Fruit fly (Drosophila melanogaster) whole organism, embryonic: ENCODE data around the gene CG11726.

Source experiments
- Antp ChIP-seq: fragments of 200-800 bp; sonication (Bioruptor generic); optimal IDR thresholded peaks from 3 replicates; lab custom pipeline; 2016; ENCODE audit warnings: missing biosample characterization, missing genetic modification characterization
- BEAF-32 ChIP-seq: fragments of 200-800 bp; sonication (Bioruptor generic); optimal IDR thresholded peaks from 3 replicates; lab custom pipeline; 2017; ENCODE audit warnings: missing biosample characterization, missing genetic modification characterization, mild to moderate bottlenecking, moderate library complexity, missing genetic modification reagents
- CG10147 ChIP-seq: fragments of 200-800 bp; sonication (Bioruptor generic); optimal IDR thresholded peaks from 2 replicates; lab custom pipeline; 2019; ENCODE audit warnings: missing biosample characterization, mild to moderate bottlenecking, missing genetic modification characterization, moderate library complexity
- CG1024 ChIP-seq: fragments of 200-800 bp; sonication (Bioruptor generic); IDR thresholded peaks from 2 replicates; pipeline ENCODE4 v1.3.6; 2022; ENCODE audit warnings: missing biosample characterization, missing genetic modification characterization
- CG10431 ChIP-seq: fragments of 200-800 bp; sonication (Bioruptor generic); optimal IDR thresholded peaks from 3 replicates; lab custom pipeline; 2018; ENCODE audit warnings: missing biosample characterization, mild to moderate bottlenecking, missing genetic modification characterization
- CG12236 ChIP-seq: fragments of 200-800 bp; sonication (Bioruptor generic); optimal IDR thresholded peaks from 2 replicates; lab custom pipeline; 2016; ENCODE audit warnings: missing biosample characterization, missing genetic modification characterization
- CG12659 ChIP-seq: fragments of 200-800 bp; sonication (Bioruptor generic); optimal IDR thresholded peaks from 3 replicates; lab custom pipeline; 2017; ENCODE audit warnings: mild to moderate bottlenecking, missing biosample characterization, missing genetic modification reagents, missing genetic modification characterization
- CG13424 ChIP-seq: fragments of 200-800 bp; sonication (Bioruptor generic); optimal IDR thresholded peaks from 2 replicates; lab custom pipeline; 2019; ENCODE audit warnings: missing biosample characterization, mild to moderate bottlenecking, missing genetic modification characterization, moderate library complexity
- CG14014 ChIP-seq: fragments of 200-800 bp; sonication (Bioruptor generic); IDR thresholded peaks from 2 replicates; pipeline ENCODE4 v1.3.6; 2022; ENCODE audit warnings: missing biosample characterization, missing genetic modification characterization
- CG1647 ChIP-seq: fragments of 200-800 bp; sonication (Bioruptor generic); optimal IDR thresholded peaks from 3 replicates; lab custom pipeline; 2016; ENCODE audit warnings: missing biosample characterization, missing genetic modification characterization
- CG16815 ChIP-seq: fragments of 200-800 bp; sonication (Bioruptor generic); optimal IDR thresholded peaks from 3 replicates; lab custom pipeline; 2017; ENCODE audit warnings: missing biosample characterization, mild to moderate bottlenecking, missing genetic modification characterization
- CG17385 ChIP-seq: fragments of 200-800 bp; sonication (Bioruptor generic); optimal IDR thresholded peaks from 3 replicates; lab custom pipeline; 2018; ENCODE audit warnings: missing biosample characterization, mild to moderate bottlenecking, missing genetic modification characterization
- CG17612 ChIP-seq: fragments of 200-800 bp; sonication (Bioruptor generic); IDR thresholded peaks from 2 replicates; pipeline ENCODE4 v1.3.6; 2022; ENCODE audit warnings: missing biosample characterization, missing genetic modification characterization
- CG17802 ChIP-seq: fragments of 200-800 bp; sonication (Bioruptor generic); optimal IDR thresholded peaks from 2 replicates; lab custom pipeline; 2018; ENCODE audit warnings: missing biosample characterization, mild to moderate bottlenecking, missing genetic modification characterization, moderate library complexity
- CG2202 ChIP-seq: fragments of 200-800 bp; sonication (Bioruptor generic); optimal IDR thresholded peaks from 2 replicates; lab custom pipeline; 2018; ENCODE audit warnings: missing biosample characterization, mild to moderate bottlenecking, missing genetic modification characterization
- CG2678 ChIP-seq: fragments of 200-800 bp; sonication (Bioruptor generic); optimal IDR thresholded peaks from 3 replicates; lab custom pipeline; 2019; ENCODE audit warnings: missing biosample characterization, mild to moderate bottlenecking, missing genetic modification characterization, moderate library complexity
- CG2889 ChIP-seq: fragments of 200-800 bp; sonication (Bioruptor generic); IDR thresholded peaks from 3 replicates; pipeline ENCODE4 v1.3.6; 2022; ENCODE audit warnings: missing biosample characterization, missing genetic modification characterization
- CG30431 ChIP-seq: fragments of 200-800 bp; sonication (Bioruptor generic); optimal IDR thresholded peaks from 2 replicates; lab custom pipeline; 2017; ENCODE audit warnings: missing biosample characterization, missing genetic modification characterization
- CG42726 ChIP-seq: fragments of 200-800 bp; sonication (Bioruptor generic); IDR thresholded peaks from 2 replicates; pipeline ENCODE4 v1.3.6; 2022; ENCODE audit warnings: missing biosample characterization, missing genetic modification characterization; ENCODE audit not compliant: partially characterized antibody
- CG4820 ChIP-seq: fragments of 200-800 bp; sonication (Bioruptor generic); optimal IDR thresholded peaks from 3 replicates; lab custom pipeline; 2016; ENCODE audit warnings: missing biosample characterization, missing genetic modification characterization
- CG5180 ChIP-seq: fragments of 200-800 bp; sonication (Bioruptor generic); optimal IDR thresholded peaks from 3 replicates; lab custom pipeline; 2017; ENCODE audit warnings: missing biosample characterization, missing genetic modification characterization, mild to moderate bottlenecking, moderate library complexity, missing genetic modification reagents
- CG6813 ChIP-seq: fragments of 200-800 bp; sonication (Bioruptor generic); optimal IDR thresholded peaks from 2 replicates; lab custom pipeline; 2017; ENCODE audit warnings: missing biosample characterization, missing genetic modification characterization, mild to moderate bottlenecking, moderate library complexity, missing genetic modification reagents
- CG9437 ChIP-seq: fragments of 200-800 bp; sonication (Bioruptor generic); optimal IDR thresholded peaks from 2 replicates; lab custom pipeline; 2018; ENCODE audit warnings: missing biosample characterization, mild to moderate bottlenecking, missing genetic modification characterization
- CG9727 ChIP-seq: fragments of 200-800 bp; sonication (Bioruptor generic); optimal IDR thresholded peaks from 3 replicates; lab custom pipeline; 2017; ENCODE audit warnings: missing biosample characterization, mild to moderate bottlenecking, missing genetic modification characterization
- CG9932 ChIP-seq: fragments of 200-800 bp; sonication (Bioruptor generic); IDR thresholded peaks from 2 replicates; pipeline ENCODE4 v1.3.6; 2022; ENCODE audit warnings: missing biosample characterization, missing genetic modification characterization
- CHES-1-like ChIP-seq: fragments of 200-800 bp; sonication (Bioruptor generic); optimal IDR thresholded peaks from 2 replicates; lab custom pipeline; 2016; ENCODE audit warnings: missing biosample characterization, missing genetic modification characterization
- Dip2 ChIP-seq: fragments of 200-800 bp; sonication (Bioruptor generic); IDR thresholded peaks from 2 replicates; pipeline ENCODE4 v1.3.6; 2022; ENCODE audit warnings: missing biosample characterization, missing genetic modification characterization
- E2f2 ChIP-seq: fragments of 200-800 bp; sonication (Bioruptor generic); IDR thresholded peaks from 2 replicates; pipeline ENCODE4 v1.3.6; 2022; ENCODE audit warnings: missing biosample characterization, missing genetic modification characterization
- Elba2 ChIP-seq: fragments of 200-800 bp; sonication (Bioruptor generic); optimal IDR thresholded peaks from 3 replicates; lab custom pipeline; 2016; ENCODE audit warnings: missing biosample characterization, missing genetic modification characterization
- Ets65A ChIP-seq: fragments of 200-800 bp; sonication (Bioruptor generic); peaks from one replicate; lab custom pipeline; 2016; ENCODE audit warnings: missing biosample characterization, missing genetic modification characterization
- Fer3 ChIP-seq: fragments of 200-800 bp; sonication (Bioruptor generic); optimal IDR thresholded peaks from 2 replicates; lab custom pipeline; 2018; ENCODE audit warnings: missing biosample characterization, mild to moderate bottlenecking, missing genetic modification characterization, moderate library complexity
- Hand ChIP-seq: fragments of 200-800 bp; sonication (Bioruptor generic); optimal IDR thresholded peaks from 2 replicates; lab custom pipeline; 2017; ENCODE audit warnings: mild to moderate bottlenecking, missing biosample characterization, missing genetic modification reagents, missing genetic modification characterization
- MBD-R2 ChIP-seq: fragments of 200-800 bp; sonication (Bioruptor generic); IDR thresholded peaks from 2 replicates; pipeline ENCODE4 v1.3.6; 2022; ENCODE audit warnings: missing biosample characterization, missing genetic modification characterization
- NC2β ChIP-seq: fragments of 200-800 bp; sonication (Bioruptor generic); optimal IDR thresholded peaks from 2 replicates; lab custom pipeline; 2016; ENCODE audit warnings: missing biosample characterization, missing genetic modification characterization
- Sin3A ChIP-seq: fragments of >200 bp; optimal IDR thresholded peaks from 2 replicates; lab custom pipeline; 2018
- Tbp ChIP-seq: fragments of >200 bp; optimal IDR thresholded peaks from 2 replicates; lab custom pipeline; 2018; ENCODE audit warnings: missing biosample characterization, missing genetic modification characterization
- ase ChIP-seq: fragments of 200-800 bp; sonication (Bioruptor generic); IDR thresholded peaks from 3 replicates; pipeline ENCODE4 v1.3.6; 2022; ENCODE audit warnings: missing biosample characterization, missing genetic modification characterization
- danr ChIP-seq: fragments of 200-800 bp; sonication (Bioruptor generic); IDR thresholded peaks from 2 replicates; pipeline ENCODE4 v1.3.6; 2022; ENCODE audit warnings: missing biosample characterization, missing genetic modification characterization
- grau ChIP-seq: fragments of 200-800 bp; optimal IDR thresholded peaks from 3 replicates; lab custom pipeline; 2019; ENCODE audit warnings: missing biosample characterization, mild to moderate bottlenecking, missing genetic modification characterization, moderate library complexity
- gt ChIP-seq: fragments of 200-800 bp; sonication (Bioruptor generic); IDR thresholded peaks from 2 replicates; pipeline ENCODE4 v1.3.6; 2022; ENCODE audit warnings: missing biosample characterization, missing genetic modification characterization
- lab ChIP-seq: fragments of 200-800 bp; sonication (Bioruptor generic); optimal IDR thresholded peaks from 3 replicates; lab custom pipeline; 2017; ENCODE audit warnings: missing biosample characterization, missing genetic modification characterization, mild to moderate bottlenecking, moderate library complexity, missing genetic modification reagents
- luna ChIP-seq: fragments of 200-800 bp; sonication (Bioruptor generic); optimal IDR thresholded peaks from 2 replicates; lab custom pipeline; 2016; ENCODE audit warnings: missing biosample characterization, missing genetic modification characterization
- mld ChIP-seq: fragments of 200-800 bp; sonication (Bioruptor generic); IDR thresholded peaks from 3 replicates; pipeline ENCODE4 v1.3.6; 2022; ENCODE audit warnings: missing biosample characterization, missing genetic modification characterization; ENCODE audit not compliant: partially characterized antibody
- p53 ChIP-seq: fragments of 200-800 bp; sonication (Bioruptor generic); optimal IDR thresholded peaks from 2 replicates; lab custom pipeline; 2016; ENCODE audit warnings: missing biosample characterization, missing genetic modification characterization
- pita ChIP-seq: fragments of 200-800 bp; sonication (Bioruptor generic); optimal IDR thresholded peaks from 2 replicates; lab custom pipeline; 2017; ENCODE audit warnings: missing biosample characterization, mild to moderate bottlenecking, missing genetic modification characterization
- sens ChIP-seq: fragments of 200-800 bp; sonication (Bioruptor generic); peaks from one replicate; lab custom pipeline; 2016; ENCODE audit warnings: missing biosample characterization, missing genetic modification characterization
- slp2 ChIP-seq: fragments of 200-800 bp; sonication (Bioruptor generic); optimal IDR thresholded peaks from 2 replicates; lab custom pipeline; 2016; ENCODE audit warnings: missing biosample characterization, missing genetic modification characterization
- tll ChIP-seq, 2 experiments: fragments of 200-800 bp in 1 of 2; fragments of >200 bp in 1 of 2; sonication (Bioruptor generic) in 1 of 2; optimal IDR thresholded peaks; 2 replicates each; lab custom pipeline; 2017 to 2019; ENCODE audit warnings: missing biosample characterization in 2 of 2, missing genetic modification characterization in 2 of 2, mild to moderate bottlenecking in 1 of 2, moderate library complexity in 1 of 2
- unc-4 ChIP-seq: fragments of 200-800 bp; sonication (Bioruptor generic); IDR thresholded peaks from 2 replicates; pipeline ENCODE4 v1.3.6; 2022; ENCODE audit warnings: missing biosample characterization, missing genetic modification characterization; ENCODE audit not compliant: partially characterized antibody
- vfl ChIP-seq: fragments of 200-800 bp; sonication (Bioruptor generic); optimal IDR thresholded peaks from 2 replicates; lab custom pipeline; 2016; ENCODE audit warnings: missing biosample characterization, missing genetic modification characterization
- vvl ChIP-seq: fragments of 200-800 bp; sonication (Bioruptor generic); IDR thresholded peaks from 2 replicates; pipeline ENCODE4 v1.3.6; 2022; ENCODE audit warnings: missing biosample characterization, missing genetic modification characterization

CG11726 gene

DNA sequence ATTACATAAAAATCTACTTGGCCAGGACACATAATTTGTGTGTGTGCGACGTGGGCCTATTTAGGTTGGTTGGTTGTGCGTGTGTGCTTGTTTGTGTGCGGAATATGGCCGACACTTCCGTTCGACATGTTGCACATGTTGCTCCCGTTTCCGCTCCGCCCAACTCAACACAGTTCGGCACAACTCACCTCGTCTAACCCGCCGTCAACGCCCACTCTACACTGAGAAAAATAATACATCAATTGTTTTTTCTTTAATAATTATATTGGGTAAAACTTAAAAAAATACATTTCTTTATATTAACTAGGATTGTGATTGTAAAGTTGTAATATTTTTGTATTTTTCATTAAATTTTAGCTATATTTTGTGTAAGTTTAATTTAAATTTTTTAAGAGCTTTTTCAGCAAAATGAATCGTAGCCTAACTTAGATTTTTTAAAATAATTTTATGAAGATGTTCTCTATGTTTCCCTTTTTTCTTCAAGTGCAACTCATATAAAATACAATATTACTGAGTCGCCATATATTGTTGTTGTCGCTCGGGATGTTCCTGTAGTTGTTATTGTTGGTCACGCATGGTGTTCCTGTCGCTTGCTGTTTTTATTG, 4.1 kb downstream of the CG11726 start (continued):
- no peak for TF ChIP-seq Tbp (GFP tag; lab: Kevin White, UChicago)
- TF ChIP-seq Elba2 (GFP tag; lab: Kevin White, UChicago) = no peak
- no peak for TF ChIP-seq pita (GFP tag; lab: Kevin White, UChicago)
- peak; percentile 60 for TF ChIP-seq CG9437 (GFP tag; lab: Kevin White, UChicago)
- TF ChIP-seq CG1024 (GFP tag; lab: Robert Waterston, UW) = no peak
- TF ChIP-seq CG17612 (GFP tag; lab: Robert Waterston, UW) = 0 out of 2 replicates have a peak, but pooled peaks have one; percentile 24
- TF ChIP-seq gt (GFP tag; lab: Robert Waterston, UW) = no peak
- no peak for TF ChIP-seq CG1647 (GFP tag; lab: Kevin White, UChicago)
- TF ChIP-seq CG2889 (GFP tag; lab: Robert Waterston, UW) = no peak
- no peak for TF ChIP-seq p53 (GFP tag; lab: Kevin White, UChicago)
- peak; percentile 61 for TF ChIP-seq lab (GFP tag; lab: Kevin White, UChicago)
- TF ChIP-seq Ets65A (GFP tag; lab: Kevin White, UChicago) = peak; percentile 82
- TF ChIP-seq CHES-1-like (GFP tag; lab: Kevin White, UChicago) = no peak
- no peak for TF ChIP-seq danr (GFP tag; lab: Robert Waterston, UW)
- no peak for TF ChIP-seq NC2β (GFP tag; lab: Kevin White, UChicago)
- peak; percentile 5 for TF ChIP-seq CG6813 (GFP tag; lab: Kevin White, UChicago)
- TF ChIP-seq mld = no peak
- TF ChIP-seq CG9727 = peak; percentile 84
- no peak for TF ChIP-seq slp2 (GFP tag; lab: Kevin White, UChicago)
- no peak for TF ChIP-seq ase (GFP tag; lab: Robert Waterston, UW)
- no peak for TF ChIP-seq CG2202 (tag; lab: Kevin White, UChicago)
- no peak for TF ChIP-seq CG30431 (GFP tag; lab: Kevin White, UChicago)
- TF ChIP-seq Hand (GFP tag; lab: Kevin White, UChicago) = peak; percentile 32
- no peak for TF ChIP-seq Sin3A
- no peak for TF ChIP-seq E2f2 (GFP tag; lab: Robert Waterston, UW)
- TF ChIP-seq grau (tag; lab: Kevin White, UChicago) = peak; percentile 69
- TF ChIP-seq CG12659 (GFP tag; lab: Kevin White, UChicago) = peak; percentile 54
- TF ChIP-seq MBD-R2 (GFP tag; lab: Robert Waterston, UW) = no peak
- TF ChIP-seq Antp (GFP tag; lab: Kevin White, UChicago) = no peak
- TF ChIP-seq CG14014 (GFP tag; lab: Robert Waterston, UW) = peak; percentile 40; the same call in 1 of the 2 replicates
- TF ChIP-seq vvl (GFP tag; lab: Robert Waterston, UW) = peak; percentile 60
- no peak for TF ChIP-seq vfl
- TF ChIP-seq CG5180 (GFP tag; lab: Kevin White, UChicago) = peak; percentile 21
- TF ChIP-seq CG17802 (tag; lab: Kevin White, UChicago) = no peak
- TF ChIP-seq CG10431 = peak; percentile 7
- TF ChIP-seq CG2678 = peak; percentile 77
- TF ChIP-seq tll (GFP tag; optimal IDR thresholded peaks at IDR 0.05; lab: Kevin White, UChicago) = no peak
- peak; percentile 34 for TF ChIP-seq Fer3
- TF ChIP-seq CG10147 (GFP tag; lab: Kevin White, UChicago) = peak; percentile 48
- no peak for TF ChIP-seq BEAF-32
- TF ChIP-seq CG12236 (GFP tag; lab: Kevin White, UChicago) = no peak
- TF ChIP-seq Dip2 = no peak
- peak; percentile 50 for TF ChIP-seq sens (GFP tag; lab: Kevin White, UChicago)
- no peak for TF ChIP-seq unc-4 (GFP tag; lab: Robert Waterston, UW)
- TF ChIP-seq CG42726 (GFP tag; lab: Robert Waterston, UW) = no peak
- TF ChIP-seq CG16815 (GFP tag; lab: Kevin White, UChicago) = no peak
- no peak for TF ChIP-seq CG9932 (GFP tag; lab: Robert Waterston, UW)
- TF ChIP-seq CG17385 (GFP tag; lab: Kevin White, UChicago) = peak; percentile 57
- TF ChIP-seq CG13424 (tag; lab: Kevin White, UChicago) = peak; percentile 67
- peak; percentile 34 for TF ChIP-seq CG4820
- no peak for TF ChIP-seq luna (GFP tag; lab: Kevin White, UChicago)
